Fruit fly (Drosophila melanogaster) whole organism, prepupa: ENCODE data around the gene CG42299.

ENCODE experiments used
- Blimp-1 ChIP-seq: fragments of 200-800 bp; sonication (Bioruptor generic); optimal IDR thresholded peaks from 3 replicates; lab custom pipeline; 2017; ENCODE audit warnings: missing biosample characterization, missing genetic modification characterization, mild to moderate bottlenecking, moderate library complexity, missing genetic modification reagents
- CG10631 ChIP-seq: fragments of 200-800 bp; sonication (Bioruptor generic); optimal IDR thresholded peaks from 2 replicates; lab custom pipeline; 2016; ENCODE audit warnings: missing biosample characterization, missing genetic modification characterization
- CG10669 ChIP-seq: fragments of 200-800 bp; sonication (Bioruptor generic); optimal IDR thresholded peaks from 3 replicates; lab custom pipeline; 2018; ENCODE audit warnings: missing biosample characterization, mild to moderate bottlenecking, missing genetic modification characterization, moderate library complexity
- CG11294 ChIP-seq: fragments of 200-800 bp; sonication (Bioruptor generic); IDR thresholded peaks from 2 replicates; pipeline ENCODE4 v1.3.6; 2022; ENCODE audit warnings: missing biosample characterization, missing genetic modification characterization
- CG11902 ChIP-seq: fragments of 200-800 bp; sonication (Bioruptor generic); optimal IDR thresholded peaks from 3 replicates; lab custom pipeline; 2016; ENCODE audit warnings: missing biosample characterization, missing genetic modification characterization
- CG15336 ChIP-seq: fragments of 200-800 bp; sonication (Bioruptor generic); IDR thresholded peaks from 2 replicates; pipeline ENCODE4 v1.3.6; 2022; ENCODE audit warnings: missing biosample characterization, missing genetic modification characterization
- CG31627 ChIP-seq: fragments of 200-800 bp; sonication (Bioruptor generic); optimal IDR thresholded peaks from 3 replicates; lab custom pipeline; 2016; ENCODE audit warnings: missing biosample characterization, missing genetic modification characterization
- CG32006 ChIP-seq: fragments of 200-800 bp; sonication (Bioruptor generic); optimal IDR thresholded peaks from 3 replicates; lab custom pipeline; 2017; ENCODE audit warnings: missing biosample characterization, mild to moderate bottlenecking, missing genetic modification characterization
- CG34406 ChIP-seq: fragments of 200-800 bp; sonication (Bioruptor generic); optimal IDR thresholded peaks from 3 replicates; lab custom pipeline; 2016; ENCODE audit warnings: missing biosample characterization, missing genetic modification characterization
- CG3919 ChIP-seq: fragments of 200-800 bp; sonication (Bioruptor generic); optimal IDR thresholded peaks from 3 replicates; lab custom pipeline; 2016; ENCODE audit warnings: missing biosample characterization, missing genetic modification characterization
- CG4318 ChIP-seq: fragments of 200-800 bp; sonication (Bioruptor generic); optimal IDR thresholded peaks from 3 replicates; lab custom pipeline; 2017; ENCODE audit warnings: missing biosample characterization, mild to moderate bottlenecking, missing genetic modification characterization
- CG6163 ChIP-seq: fragments of 200-800 bp; sonication (Bioruptor generic); IDR thresholded peaks from 3 replicates; pipeline ENCODE4 v1.3.6; 2022; ENCODE audit warnings: missing biosample characterization, missing genetic modification characterization
- CG6276 ChIP-seq: fragments of 200-800 bp; sonication (Bioruptor generic); optimal IDR thresholded peaks from 2 replicates; lab custom pipeline; 2017; ENCODE audit warnings: missing biosample characterization, mild to moderate bottlenecking, missing genetic modification characterization
- CG6792 ChIP-seq: fragments of 200-800 bp; sonication (Bioruptor generic); optimal IDR thresholded peaks from 3 replicates; lab custom pipeline; 2016; ENCODE audit warnings: missing biosample characterization, missing genetic modification characterization
- CG6808 ChIP-seq: fragments of 200-800 bp; sonication (Bioruptor generic); optimal IDR thresholded peaks from 3 replicates; lab custom pipeline; 2017; ENCODE audit warnings: missing biosample characterization, missing genetic modification characterization, mild to moderate bottlenecking, moderate library complexity, missing genetic modification reagents
- Eip75B ChIP-seq: fragments of 200-800 bp; sonication (Bioruptor generic); optimal IDR thresholded peaks from 3 replicates; lab custom pipeline; 2016; ENCODE audit warnings: missing biosample characterization, missing genetic modification characterization
- Eip78C ChIP-seq: fragments of 200-800 bp; sonication (Bioruptor generic); peaks from one replicate; lab custom pipeline; 2016; ENCODE audit warnings: missing biosample characterization, missing genetic modification characterization
- Eip93F ChIP-seq: fragments of 200-800 bp; sonication (Bioruptor generic); optimal IDR thresholded peaks from 2 replicates; lab custom pipeline; 2016; ENCODE audit warnings: missing biosample characterization, mild to moderate bottlenecking, missing genetic modification characterization
- Gug ChIP-seq: fragments of 200-800 bp; sonication (Bioruptor generic); IDR thresholded peaks from 2 replicates; pipeline ENCODE4 v1.3.6; 2022; ENCODE audit warnings: missing biosample characterization, missing genetic modification characterization
- Hr39 ChIP-seq: fragments of 200-800 bp; sonication (Bioruptor generic); optimal IDR thresholded peaks from 2 replicates; lab custom pipeline; 2016; ENCODE audit warnings: missing biosample characterization, missing genetic modification characterization
- Hr4 ChIP-seq: fragments of 200-800 bp; sonication (Bioruptor generic); optimal IDR thresholded peaks from 3 replicates; lab custom pipeline; 2016; ENCODE audit warnings: missing biosample characterization, missing genetic modification characterization
- Lpt ChIP-seq: fragments of 200-800 bp; sonication (Bioruptor generic); optimal IDR thresholded peaks from 3 replicates; lab custom pipeline; 2016; ENCODE audit warnings: missing biosample characterization, missing genetic modification characterization
- OdsH ChIP-seq: fragments of 200-800 bp; sonication (Bioruptor generic); optimal IDR thresholded peaks from 3 replicates; lab custom pipeline; 2016; ENCODE audit warnings: missing biosample characterization, missing genetic modification characterization
- Sox15 ChIP-seq: fragments of 200-800 bp; sonication (Bioruptor generic); optimal IDR thresholded peaks from 3 replicates; lab custom pipeline; 2016; ENCODE audit warnings: missing biosample characterization, missing genetic modification characterization
- achi ChIP-seq: fragments of 200-800 bp; sonication (Bioruptor generic); optimal IDR thresholded peaks from 3 replicates; lab custom pipeline; 2016; ENCODE audit warnings: missing biosample characterization, missing genetic modification characterization
- cyc ChIP-seq: fragments of 200-800 bp; sonication (Bioruptor generic); optimal IDR thresholded peaks from 3 replicates; lab custom pipeline; 2016; ENCODE audit warnings: missing biosample characterization, missing genetic modification characterization
- dac ChIP-seq: fragments of 200-800 bp; sonication (Bioruptor generic); optimal IDR thresholded peaks from 2 replicates; lab custom pipeline; 2017; ENCODE audit warnings: missing biosample characterization, mild to moderate bottlenecking, missing genetic modification characterization
- dsx ChIP-seq: fragments of 200-800 bp; optimal IDR thresholded peaks from 3 replicates; lab custom pipeline; 2019; ENCODE audit warnings: missing biosample characterization, mild to moderate bottlenecking, missing genetic modification characterization, moderate library complexity; ENCODE audit not compliant: poor library complexity, severe bottlenecking
- eg ChIP-seq: fragments of 200-800 bp; sonication (Bioruptor generic); IDR thresholded peaks from 3 replicates; pipeline ENCODE4 v1.3.6; 2022; ENCODE audit warnings: missing biosample characterization, missing genetic modification characterization
- esn ChIP-seq: fragments of 200-800 bp; sonication (Bioruptor generic); optimal IDR thresholded peaks from 2 replicates; lab custom pipeline; 2016; ENCODE audit warnings: missing biosample characterization, mild to moderate bottlenecking, missing genetic modification characterization, moderate library complexity
- fd85E ChIP-seq: fragments of 200-800 bp; sonication (Bioruptor generic); optimal IDR thresholded peaks from 3 replicates; lab custom pipeline; 2016; ENCODE audit warnings: missing biosample characterization, missing genetic modification characterization
- fkh ChIP-seq: fragments of 200-800 bp; sonication (Bioruptor generic); optimal IDR thresholded peaks from 3 replicates; lab custom pipeline; 2017; ENCODE audit warnings: missing biosample characterization, mild to moderate bottlenecking, missing genetic modification characterization, moderate library complexity
- net ChIP-seq: fragments of 200-800 bp; sonication (Bioruptor generic); optimal IDR thresholded peaks from 3 replicates; lab custom pipeline; 2016; ENCODE audit warnings: missing biosample characterization, missing genetic modification characterization
- pdm3 ChIP-seq: fragments of 200-800 bp; sonication (Bioruptor generic); optimal IDR thresholded peaks from 3 replicates; lab custom pipeline; 2016; ENCODE audit warnings: missing biosample characterization, missing genetic modification characterization
- salr ChIP-seq, 2 experiments: fragments of 200-800 bp; sonication (Bioruptor generic); optimal IDR thresholded peaks; 3 replicates each; lab custom pipeline; 2016 to 2018; ENCODE audit warnings: missing biosample characterization in 2 of 2, missing genetic modification characterization in 2 of 2, mild to moderate bottlenecking in 1 of 2
- spab ChIP-seq: fragments of 200-800 bp; sonication (Bioruptor generic); optimal IDR thresholded peaks from 2 replicates; lab custom pipeline; 2017; ENCODE audit warnings: missing biosample characterization, mild to moderate bottlenecking, missing genetic modification characterization, missing genetic modification reagents
- svp ChIP-seq: fragments of 200-800 bp; sonication (Bioruptor generic); peaks from one replicate; lab custom pipeline; 2016; ENCODE audit warnings: missing biosample characterization, missing genetic modification characterization
- topi ChIP-seq: fragments of 200-800 bp; sonication (Bioruptor generic); optimal IDR thresholded peaks from 3 replicates; lab custom pipeline; 2016; ENCODE audit warnings: missing biosample characterization, missing genetic modification characterization

Gene CG42299

DNA sequence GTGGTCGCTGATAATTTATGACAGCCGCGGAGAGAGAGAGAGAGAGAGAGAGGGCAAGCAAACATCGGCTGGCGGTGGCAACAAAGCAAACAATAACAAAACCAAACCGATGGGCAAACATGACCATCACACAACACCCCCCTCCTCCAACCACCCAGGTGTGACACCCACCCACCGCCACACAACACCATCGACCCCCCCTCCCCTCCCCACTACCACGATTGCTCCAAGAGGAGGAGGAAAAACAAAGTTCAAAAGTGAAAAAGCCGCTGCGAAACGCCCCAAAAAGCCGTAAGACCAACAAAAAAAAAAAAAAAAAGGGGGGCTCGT is 44.1 kb upstream of the CG42299 start:
- TF ChIP-seq CG6276 (GFP tag; lab: Kevin White, UChicago), result no peak
- no peak for TF ChIP-seq Eip75B (GFP tag; lab: Kevin White, UChicago)
- TF ChIP-seq Lpt (GFP tag; lab: Kevin White, UChicago), result no peak
- TF ChIP-seq Hr4 (GFP tag; lab: Kevin White, UChicago), result no peak
- peak; percentile 88 for TF ChIP-seq fkh (GFP tag; lab: Kevin White, UChicago)
- TF ChIP-seq CG10631 (GFP tag; lab: Kevin White, UChicago), result no peak
- no peak for TF ChIP-seq Sox15 (GFP tag; lab: Kevin White, UChicago)
- TF ChIP-seq dsx (GFP tag; lab: Kevin White, UChicago), result no peak

DNA sequence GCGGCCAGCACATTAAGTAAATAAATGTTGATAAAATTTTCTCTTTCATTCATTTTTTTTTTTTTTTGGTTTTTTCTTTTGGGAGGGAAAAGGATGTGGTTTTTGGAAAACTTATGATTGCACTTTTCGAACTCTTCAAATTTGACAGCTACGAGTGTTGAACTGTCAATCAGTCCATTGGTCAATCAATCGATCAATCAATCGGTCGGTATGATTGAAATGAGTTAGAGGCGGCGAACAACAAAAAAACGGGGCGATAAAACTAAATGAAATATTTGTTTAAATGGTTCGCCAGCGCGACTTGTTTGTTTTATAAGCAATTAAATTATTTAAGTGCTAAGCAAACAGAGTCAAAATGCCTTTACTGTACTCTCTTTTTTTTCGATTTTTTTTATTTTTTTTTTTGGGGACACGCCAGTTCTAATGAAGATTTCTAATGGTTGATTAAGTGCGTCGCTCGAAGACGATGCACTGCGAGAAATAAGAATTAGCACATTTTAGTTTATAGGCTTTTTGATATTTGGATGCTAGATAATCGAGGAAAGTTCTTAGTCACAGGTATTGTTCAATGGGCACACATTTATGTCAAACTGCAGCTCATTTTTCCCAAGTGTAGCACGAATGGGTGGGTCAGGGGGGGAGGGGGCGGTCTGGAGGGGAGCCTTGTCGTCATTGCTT is 43.6 kb upstream of the CG42299 start:
- TF ChIP-seq fd85E (GFP tag; lab: Kevin White, UChicago), result no peak
- TF ChIP-seq CG15336 (GFP tag; lab: Robert Waterston, UW), result peak; percentile 38; the same call in 1 of the 2 replicates
- peak; percentile 12 for TF ChIP-seq CG31627 (GFP tag; lab: Kevin White, UChicago)
- TF ChIP-seq Eip93F, result no peak
- peak; percentile 23 for TF ChIP-seq OdsH (GFP tag; lab: Kevin White, UChicago)
- TF ChIP-seq esn, result peak; percentile 23
- no peak for TF ChIP-seq CG6808 (GFP tag; lab: Kevin White, UChicago)
- TF ChIP-seq eg (GFP tag; lab: Robert Waterston, UW), result peak; percentile 72
- peak; percentile 31 for TF ChIP-seq CG6792 (GFP tag; lab: Kevin White, UChicago)
- TF ChIP-seq CG11294 (GFP tag; lab: Robert Waterston, UW), result 0 out of 2 replicates have a peak, but pooled peaks have one; percentile 18
- TF ChIP-seq spab (GFP tag; lab: Kevin White, UChicago), result no peak
- no peak for TF ChIP-seq Lpt (GFP tag; lab: Kevin White, UChicago)
- no peak for TF ChIP-seq dac (GFP tag; lab: Kevin White, UChicago)
- TF ChIP-seq CG4318, result peak; percentile 8
- peak; percentile 62; the same call in 1 of the 3 replicates for TF ChIP-seq CG6163
- peak; percentile 2 for TF ChIP-seq CG11902 (GFP tag; lab: Kevin White, UChicago)
- no peak for TF ChIP-seq CG10669 (GFP tag; lab: Kevin White, UChicago)
- peak; percentile 16 for TF ChIP-seq pdm3
- TF ChIP-seq svp (GFP tag; lab: Kevin White, UChicago), result no peak
- TF ChIP-seq achi (GFP tag; lab: Kevin White, UChicago), result peak; percentile 29
- no peak for TF ChIP-seq CG10631 (GFP tag; lab: Kevin White, UChicago)
- peak; percentile 9 for TF ChIP-seq cyc (GFP tag; lab: Kevin White, UChicago)
- peak; percentile 11 for TF ChIP-seq CG34406
- TF ChIP-seq salr (GFP tag; optimal IDR thresholded peaks at IDR 0.05; lab: Kevin White, UChicago), result no peak
- TF ChIP-seq Eip78C (GFP tag; lab: Kevin White, UChicago), result peak; percentile 37
- TF ChIP-seq Hr4 (GFP tag; lab: Kevin White, UChicago), result peak; percentile 13
- TF ChIP-seq fkh (GFP tag; lab: Kevin White, UChicago), result no peak
- peak; percentile 31 for TF ChIP-seq Hr39 (GFP tag; lab: Kevin White, UChicago)
- TF ChIP-seq CG3919 (GFP tag; lab: Kevin White, UChicago), result no peak
- peak; percentile 8 for TF ChIP-seq topi (GFP tag; lab: Kevin White, UChicago)
- no peak for TF ChIP-seq Blimp-1 (GFP tag; lab: Kevin White, UChicago)
- TF ChIP-seq Gug (GFP tag; lab: Robert Waterston, UW), result peak; percentile 47; the same call in 1 of the 2 replicates
- no peak for TF ChIP-seq net (GFP tag; lab: Kevin White, UChicago)
- TF ChIP-seq Sox15 (GFP tag; lab: Kevin White, UChicago), result peak; percentile 11
- TF ChIP-seq dsx (GFP tag; lab: Kevin White, UChicago), result no peak
- TF ChIP-seq CG32006 (GFP tag; lab: Kevin White, UChicago), result peak; percentile 57
